Fruit fly (Drosophila melanogaster) whole organism, adult: ENCODE measurements around the gene BI-1.

Experiments
- CG11617 ChIP-seq: fragments of 200-800 bp; sonication (Bioruptor generic); optimal IDR thresholded peaks from 2 replicates; lab custom pipeline; 2017; ENCODE audit warnings: mild to moderate bottlenecking, missing biosample characterization, missing genetic modification reagents, missing genetic modification characterization
- CG12768 ChIP-seq: fragments of 200-800 bp; sonication (Bioruptor generic); optimal IDR thresholded peaks from 2 replicates; lab custom pipeline; 2017; ENCODE audit warnings: missing biosample characterization, missing genetic modification characterization, mild to moderate bottlenecking, moderate library complexity, missing genetic modification reagents
- CG14711 ChIP-seq: fragments of 200-800 bp; sonication (Bioruptor generic); optimal IDR thresholded peaks from 2 replicates; lab custom pipeline; 2018; ENCODE audit warnings: missing biosample characterization, mild to moderate bottlenecking, missing genetic modification characterization, moderate library complexity
- CG1620 ChIP-seq: fragments of 200-800 bp; sonication (Bioruptor generic); optimal IDR thresholded peaks from 2 replicates; lab custom pipeline; 2016; ENCODE audit warnings: missing biosample characterization, missing genetic modification characterization
- CG33017 ChIP-seq: fragments of 200-800 bp; sonication (Bioruptor generic); optimal IDR thresholded peaks from 2 replicates; lab custom pipeline; 2018; ENCODE audit warnings: missing biosample characterization, mild to moderate bottlenecking, missing genetic modification characterization, moderate library complexity
- CG5204 ChIP-seq: fragments of 200-800 bp; sonication (Bioruptor generic); optimal IDR thresholded peaks from 2 replicates; lab custom pipeline; 2016; ENCODE audit warnings: missing biosample characterization, missing genetic modification characterization
- CG7045 ChIP-seq: fragments of 200-800 bp; sonication (Bioruptor generic); optimal IDR thresholded peaks from 2 replicates; lab custom pipeline; 2017; ENCODE audit warnings: missing biosample characterization, mild to moderate bottlenecking, missing genetic modification characterization
- CG7101 ChIP-seq: fragments of 200-800 bp; sonication (Bioruptor generic); optimal IDR thresholded peaks from 2 replicates; lab custom pipeline; 2018; ENCODE audit warnings: missing biosample characterization, mild to moderate bottlenecking, missing genetic modification characterization, moderate library complexity
- Clk ChIP-seq: fragments of 200-800 bp; sonication (Bioruptor generic); optimal IDR thresholded peaks from 2 replicates; lab custom pipeline; 2017; ENCODE audit warnings: missing biosample characterization, missing genetic modification characterization
- Crg-1 ChIP-seq: fragments of 200-800 bp; sonication (Bioruptor generic); optimal IDR thresholded peaks from 2 replicates; lab custom pipeline; 2016; ENCODE audit warnings: missing biosample characterization, missing genetic modification characterization
- Hr96 ChIP-seq: fragments of 200-800 bp; sonication (Bioruptor generic); optimal IDR thresholded peaks from 2 replicates; lab custom pipeline; 2016; ENCODE audit warnings: missing biosample characterization, missing genetic modification characterization
- Mnt ChIP-seq: fragments of 200-800 bp; sonication (Bioruptor generic); optimal IDR thresholded peaks from 2 replicates; lab custom pipeline; 2016; ENCODE audit warnings: missing biosample characterization, mild to moderate bottlenecking, missing genetic modification characterization
- bab1 ChIP-seq: fragments of 200-800 bp; sonication (Bioruptor generic); optimal IDR thresholded peaks from 3 replicates; lab custom pipeline; 2019; ENCODE audit warnings: missing biosample characterization, mild to moderate bottlenecking, missing genetic modification characterization, moderate library complexity
- cic ChIP-seq: fragments of 200-800 bp; sonication (Bioruptor generic); optimal IDR thresholded peaks from 2 replicates; lab custom pipeline; 2017; ENCODE audit warnings: missing biosample characterization, mild to moderate bottlenecking, missing genetic modification characterization, moderate library complexity
- cnc ChIP-seq, 2 experiments: fragments of >200 bp; optimal IDR thresholded peaks; 2 replicates each; lab custom pipeline; 2017
- kay ChIP-seq: fragments of 200-800 bp; sonication (Bioruptor generic); peaks from one replicate; lab custom pipeline; 2016; ENCODE audit warnings: missing biosample characterization, missing genetic modification characterization, borderline replicate concordance
- ovo ChIP-seq: fragments of 200-800 bp; sonication (Bioruptor generic); optimal IDR thresholded peaks from 2 replicates; lab custom pipeline; 2016; ENCODE audit warnings: missing biosample characterization, missing genetic modification characterization
- pad ChIP-seq: fragments of 200-800 bp; sonication (Bioruptor generic); optimal IDR thresholded peaks from 3 replicates; lab custom pipeline; 2017; ENCODE audit warnings: missing biosample characterization, missing genetic modification characterization, mild to moderate bottlenecking, moderate library complexity, missing genetic modification reagents
- tj ChIP-seq: fragments of 200-800 bp; sonication (Bioruptor generic); optimal IDR thresholded peaks from 3 replicates; lab custom pipeline; 2017; ENCODE audit warnings: missing biosample characterization, mild to moderate bottlenecking, missing genetic modification characterization, moderate library complexity
- toe ChIP-seq: fragments of 200-800 bp; sonication (Bioruptor generic); optimal IDR thresholded peaks from 2 replicates; lab custom pipeline; 2016; ENCODE audit warnings: missing biosample characterization, missing genetic modification characterization

Gene BI-1

DNA sequence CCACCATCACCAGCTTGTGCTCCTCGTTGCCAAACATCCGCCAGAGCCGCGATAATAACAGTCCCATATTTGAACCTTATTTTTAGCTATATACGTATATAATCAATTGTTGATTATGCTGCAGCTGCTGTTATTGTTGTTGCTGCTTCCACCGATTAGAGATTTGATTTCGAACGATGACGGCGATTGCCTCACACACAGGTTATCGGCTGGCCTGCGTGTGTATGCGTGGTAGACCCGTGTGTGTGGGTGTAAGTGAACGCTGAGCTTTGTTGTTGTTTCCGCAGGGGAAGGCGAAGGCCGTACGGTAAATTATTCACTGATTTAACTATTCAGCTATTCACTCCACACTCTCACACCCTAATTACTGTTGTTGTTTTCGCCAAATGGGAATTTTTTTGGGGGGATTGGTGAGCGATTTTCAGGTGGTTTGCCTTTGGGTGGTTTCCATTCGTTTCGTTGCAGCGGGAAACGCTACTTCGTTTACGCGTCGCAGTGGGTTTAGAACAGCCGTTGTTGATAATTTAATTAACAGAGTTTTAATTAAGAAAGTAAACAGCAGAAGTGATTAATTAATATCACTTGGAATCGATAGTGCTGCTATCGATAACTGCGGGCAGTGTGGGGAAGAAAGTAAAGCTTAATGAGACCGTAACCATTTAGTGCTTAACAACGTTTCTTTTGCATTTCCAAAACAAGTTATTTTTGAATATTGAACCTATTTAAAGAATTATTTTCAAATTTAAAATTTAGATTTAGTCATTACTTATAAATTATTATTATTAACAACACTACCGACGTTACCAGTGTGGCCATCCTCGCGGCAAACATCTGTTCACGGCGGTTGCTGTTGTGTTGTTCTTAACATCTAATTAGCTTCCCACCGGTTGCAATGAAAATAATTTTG is 9.3 kb downstream of the BI-1 start, which contains the start of the genes Arl5 and CG13671:
TSS of gene Arl5 (minus strand) at position 616 of the 907 bp plus-strand sequence.
TSS of gene CG13671 (plus strand) at position 841 of the 907 bp plus-strand sequence.
- no peak for TF ChIP-seq Hr96
- peak; percentile 66 for TF ChIP-seq CG1620 (GFP tag; lab: Kevin White, UChicago)
- peak; percentile 100 for TF ChIP-seq pad (GFP tag; lab: Kevin White, UChicago)
- peak; percentile 83 for TF ChIP-seq ovo
- no peak for TF ChIP-seq toe
- TF ChIP-seq Clk (GFP tag; lab: Kevin White, UChicago), result peak; percentile 60
- TF ChIP-seq Crg-1 (GFP tag; lab: Kevin White, UChicago), result peak; percentile 72
- TF ChIP-seq CG5204 (GFP tag; lab: Kevin White, UChicago), result no peak
- peak; percentile 57 for TF ChIP-seq CG12768 (GFP tag; lab: Kevin White, UChicago)
- TF ChIP-seq CG7101 (tag; lab: Kevin White, UChicago), result peak; percentile 80
- peak; percentile 83 for TF ChIP-seq CG14711 (tag; lab: Kevin White, UChicago)
- peak; percentile 66 for TF ChIP-seq CG7045
- peak; percentile 82 for TF ChIP-seq CG11617
- TF ChIP-seq cic, result peak; percentile 54
- peak; percentile 32 for TF ChIP-seq Mnt (GFP tag; lab: Kevin White, UChicago)
- no peak for TF ChIP-seq cnc (optimal IDR thresholded peaks at IDR 0.05; lab: Kevin White, UChicago)
- TF ChIP-seq kay (GFP tag; lab: Kevin White, UChicago), result no peak
- peak; percentile 31 for TF ChIP-seq tj (GFP tag; lab: Kevin White, UChicago)
- TF ChIP-seq CG33017, result peak; percentile 44
- TF ChIP-seq bab1 (GFP tag; lab: Kevin White, UChicago), result peak; percentile 84

DNA sequence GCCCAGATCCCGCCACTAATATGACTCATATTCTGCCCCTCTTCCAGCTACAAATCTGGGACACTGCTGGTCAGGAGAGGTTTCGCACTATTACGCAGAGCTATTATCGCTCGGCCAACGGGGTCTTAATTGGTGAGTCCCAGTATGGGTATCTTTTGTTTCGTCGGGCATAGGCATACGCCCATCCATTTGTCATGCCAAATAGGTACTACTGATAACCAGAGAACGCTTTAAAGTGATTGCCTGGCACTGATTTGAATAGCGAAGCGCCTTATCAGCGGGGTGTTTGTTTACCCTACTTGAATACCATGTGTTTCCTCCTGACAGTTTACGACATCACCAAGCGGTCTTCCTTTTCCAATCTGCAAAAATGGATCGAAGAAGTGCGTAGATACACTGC is 11.3 kb downstream of the BI-1 start:
- TF ChIP-seq Mnt (GFP tag; lab: Kevin White, UChicago) (peak; percentile 68), cic (peak; percentile 24), Hr96 (no peak)

DNA sequence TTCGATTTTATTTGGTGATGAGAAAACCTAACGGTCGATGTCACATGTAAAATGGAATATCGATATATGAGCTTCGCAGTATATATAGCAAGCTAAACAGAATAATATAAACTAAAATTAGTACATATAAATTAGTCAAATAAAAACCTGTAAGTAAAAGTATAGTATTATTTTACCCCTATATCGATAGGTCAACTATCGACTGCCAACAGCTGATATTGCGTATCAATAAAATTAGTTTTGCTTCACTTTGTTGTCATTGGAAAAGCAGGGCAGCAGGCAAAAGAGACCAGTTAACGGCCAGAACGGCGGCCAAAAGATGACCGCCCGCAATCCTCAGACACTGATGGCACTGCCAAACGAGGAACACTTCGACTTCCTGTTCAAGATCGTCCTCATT is 11.8 kb downstream of the BI-1 start, which contains the start of gene Rab19:
TSS of gene Rab19 (plus strand) at position 78 of the 400 bp plus-strand sequence.
- peak; percentile 0 for TF ChIP-seq bab1 (GFP tag; lab: Kevin White, UChicago)
- no peak for TF ChIP-seq CG33017
- peak; percentile 96 for TF ChIP-seq kay (GFP tag; lab: Kevin White, UChicago)

DNA sequence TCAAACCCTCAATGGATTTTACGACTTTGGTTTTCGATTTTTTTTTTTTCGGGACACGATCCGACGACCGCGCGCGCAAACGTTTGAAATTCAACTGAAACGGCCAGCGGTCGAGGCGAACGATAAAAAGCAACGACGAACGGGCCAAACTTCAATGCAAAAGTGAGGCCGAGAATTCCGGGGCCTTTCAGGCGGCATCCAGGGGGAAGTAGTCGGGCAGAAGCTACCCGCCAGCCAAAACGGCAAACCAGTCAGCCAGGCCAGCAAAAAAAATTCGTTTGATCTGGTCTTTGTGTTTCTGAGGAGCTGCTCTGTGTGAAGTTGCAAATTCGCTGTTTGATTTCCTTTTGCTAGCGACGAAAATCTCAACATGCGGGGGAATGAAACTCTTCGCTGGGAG is 13.5 kb downstream of the BI-1 start, which contains the start of gene CG7201:
TSS of gene CG7201 (minus strand) at position 101 of the 400 bp plus-strand sequence.
- TF ChIP-seq toe (no peak), CG33017 (no peak), CG1620 (GFP tag; lab: Kevin White, UChicago) (no peak), tj (GFP tag; lab: Kevin White, UChicago) (no peak), bab1 (GFP tag; lab: Kevin White, UChicago) (no peak), Clk (GFP tag; lab: Kevin White, UChicago) (no peak), cic (no peak)

DNA sequence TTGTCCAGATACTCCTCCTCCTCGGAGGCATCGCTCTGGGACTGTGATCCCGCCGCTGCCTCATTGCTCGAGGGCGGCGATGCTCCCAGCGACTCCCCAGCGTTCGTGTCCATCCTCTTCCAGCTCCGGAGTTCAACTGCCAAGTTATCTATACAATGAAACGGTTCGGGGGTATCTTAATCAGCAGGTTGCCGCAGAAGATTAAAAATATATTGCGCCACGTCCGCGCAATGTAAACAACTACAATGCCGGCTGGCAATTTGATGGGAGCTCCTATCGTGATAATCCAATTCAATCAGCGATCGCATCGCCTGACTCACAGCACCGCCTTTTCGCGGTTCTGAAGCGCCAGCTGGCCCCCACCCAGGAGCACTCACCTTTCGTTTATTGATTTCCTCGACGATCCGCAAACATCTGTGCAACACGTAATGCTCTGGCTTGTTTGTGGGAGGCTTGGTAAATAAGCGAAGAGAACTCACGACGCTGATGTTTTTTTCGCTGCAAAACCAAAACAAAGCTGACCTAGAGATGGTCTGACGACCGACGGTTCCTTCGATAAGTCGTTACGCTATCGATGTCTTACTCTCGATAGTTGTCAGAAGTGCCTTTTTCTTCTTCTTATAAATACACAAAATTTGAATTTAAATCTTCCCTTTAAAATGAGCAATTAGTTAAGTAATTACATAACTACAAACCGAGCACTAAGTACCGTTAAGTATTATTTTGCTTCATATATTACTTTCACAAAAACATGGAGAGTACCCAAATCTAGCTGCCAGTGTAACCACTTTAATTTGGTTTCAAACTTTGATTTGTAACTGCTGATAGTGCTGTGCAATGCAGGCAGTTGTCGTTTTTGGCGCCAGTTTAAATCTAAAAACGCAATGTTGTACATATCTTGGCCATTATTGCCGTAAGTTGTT is 19.1 kb downstream of the BI-1 start, which contains the start of gene cert:
TSS of gene cert (minus strand) at position 535 of the 923 bp plus-strand sequence.
- TF ChIP-seq ovo, result no peak
- TF ChIP-seq cnc (optimal IDR thresholded peaks at IDR 0.05; lab: Kevin White, UChicago), result no peak
- TF ChIP-seq Crg-1 (GFP tag; lab: Kevin White, UChicago), result peak; percentile 43
- TF ChIP-seq Clk (GFP tag; lab: Kevin White, UChicago), result no peak
- TF ChIP-seq Hr96, result peak; percentile 58
- TF ChIP-seq CG5204 (GFP tag; lab: Kevin White, UChicago), result no peak
- TF ChIP-seq CG33017, result no peak
- no peak for TF ChIP-seq tj (GFP tag; lab: Kevin White, UChicago)
- TF ChIP-seq pad (GFP tag; lab: Kevin White, UChicago), result peak; percentile 33
- peak; percentile 45 for TF ChIP-seq CG14711 (tag; lab: Kevin White, UChicago)
- TF ChIP-seq CG7101 (tag; lab: Kevin White, UChicago), result no peak
- peak; percentile 11 for TF ChIP-seq kay (GFP tag; lab: Kevin White, UChicago)
- peak; percentile 52 for TF ChIP-seq CG12768 (GFP tag; lab: Kevin White, UChicago)
- no peak for TF ChIP-seq Mnt (GFP tag; lab: Kevin White, UChicago)
- TF ChIP-seq CG11617, result no peak
- TF ChIP-seq CG1620 (GFP tag; lab: Kevin White, UChicago), result peak; percentile 2
- TF ChIP-seq CG7045, result no peak
- peak; percentile 32 for TF ChIP-seq bab1 (GFP tag; lab: Kevin White, UChicago)
- peak; percentile 52 for TF ChIP-seq toe
- TF ChIP-seq cic, result peak; percentile 54

DNA sequence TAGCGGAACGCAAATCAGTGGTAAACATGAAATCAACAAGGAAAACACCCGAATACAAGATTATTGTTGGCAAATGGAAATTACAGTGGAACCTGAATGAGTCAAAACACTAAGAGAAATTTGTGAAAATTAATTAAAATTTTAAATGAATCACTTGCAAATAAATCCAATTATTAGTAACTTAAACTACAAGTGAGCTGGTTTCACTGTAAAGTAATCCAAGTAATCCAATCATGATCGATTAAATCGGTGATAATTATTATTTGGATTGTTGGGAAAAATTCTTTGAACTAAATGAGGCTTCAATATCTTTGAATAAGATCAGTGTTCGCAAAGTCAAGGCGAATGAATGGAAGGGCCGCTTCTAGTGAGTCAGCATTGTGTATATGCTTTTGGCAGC is 20.3 kb downstream of the BI-1 start:
- TF ChIP-seq CG11617, result no peak
- no peak for TF ChIP-seq cic
- no peak for TF ChIP-seq pad (GFP tag; lab: Kevin White, UChicago)
- TF ChIP-seq CG1620 (GFP tag; lab: Kevin White, UChicago), result no peak
- TF ChIP-seq tj (GFP tag; lab: Kevin White, UChicago), result no peak
- TF ChIP-seq Mnt (GFP tag; lab: Kevin White, UChicago), result no peak
- no peak for TF ChIP-seq CG33017
- no peak for TF ChIP-seq Clk (GFP tag; lab: Kevin White, UChicago)
- no peak for TF ChIP-seq ovo
- TF ChIP-seq kay (GFP tag; lab: Kevin White, UChicago), result no peak
- TF ChIP-seq CG7101 (tag; lab: Kevin White, UChicago), result no peak
- no peak for TF ChIP-seq bab1 (GFP tag; lab: Kevin White, UChicago)
- no peak for TF ChIP-seq toe
- TF ChIP-seq cnc (optimal IDR thresholded peaks at IDR 0.05; lab: Kevin White, UChicago), result no peak
- TF ChIP-seq Crg-1 (GFP tag; lab: Kevin White, UChicago), result no peak
- TF ChIP-seq CG5204 (GFP tag; lab: Kevin White, UChicago), result no peak
- TF ChIP-seq CG7045, result no peak
- TF ChIP-seq CG12768 (GFP tag; lab: Kevin White, UChicago), result no peak
- no peak for TF ChIP-seq Hr96
- no peak for TF ChIP-seq CG14711 (tag; lab: Kevin White, UChicago)
